Worm (Caenorhabditis elegans) whole organism, L1 larva: ENCODE results near the gene srsx-19.

Experiments
- C16A3.4 ChIP-seq: fragments of 150-350 bp; optimal IDR thresholded peaks from 2 replicates; lab custom pipeline; 2014; ENCODE audit warnings: missing biosample characterization, missing genetic modification characterization
- C34B4.2 ChIP-seq: sonication (generic microtip); optimal IDR thresholded peaks from 2 replicates; lab custom pipeline; 2017; ENCODE audit warnings: mild to moderate bottlenecking, missing genetic modification characterization, missing compliant biosample characterization
- Y116A8C.19 ChIP-seq: sonication (generic microtip); optimal IDR thresholded peaks from 2 replicates; lab custom pipeline; 2016; ENCODE audit warnings: missing compliant biosample characterization, missing genetic modification characterization, borderline replicate concordance
- aha-1 ChIP-seq: fragments of 150-350 bp; optimal IDR thresholded peaks from 2 replicates; lab custom pipeline; 2014; ENCODE audit warnings: missing biosample characterization, missing genetic modification characterization
- alr-1 ChIP-seq: fragments of 200-800 bp; sonication (Bioruptor generic); optimal IDR thresholded peaks from 2 replicates; lab custom pipeline; 2018; ENCODE audit warnings: borderline replicate concordance, mild to moderate bottlenecking, missing genetic modification characterization, missing compliant biosample characterization
- aly-2 ChIP-seq: fragments of 150-350 bp; optimal IDR thresholded peaks from 2 replicates; lab custom pipeline; 2014; ENCODE audit warnings: missing biosample characterization, missing genetic modification characterization
- ama-1 ChIP-seq: fragments of 150-350 bp; optimal IDR thresholded peaks from 2 replicates; lab custom pipeline; 2014
- blmp-1 ChIP-seq: fragments of 150-350 bp; optimal IDR thresholded peaks from 2 replicates; lab custom pipeline; 2014; ENCODE audit warnings: missing biosample characterization, missing genetic modification characterization
- ceh-63 ChIP-seq: fragments of 200-800 bp; sonication (Bioruptor generic); optimal IDR thresholded peaks from 2 replicates; lab custom pipeline; 2018; ENCODE audit warnings: mild to moderate bottlenecking, missing genetic modification characterization, missing compliant biosample characterization
- ceh-88 ChIP-seq: fragments of 200-800 bp; sonication (Bioruptor generic); IDR thresholded peaks from 2 replicates; pipeline ENCODE4 v1.3.6; 2022; ENCODE audit warnings: missing genetic modification characterization, missing compliant biosample characterization
- ceh-90 ChIP-seq: sonication (generic microtip); optimal IDR thresholded peaks from 2 replicates; lab custom pipeline; 2016; ENCODE audit warnings: missing genetic modification characterization, missing compliant biosample characterization
- ces-1 ChIP-seq: fragments of 150-350 bp; optimal IDR thresholded peaks from 2 replicates; lab custom pipeline; 2014; ENCODE audit warnings: missing biosample characterization, missing genetic modification reagents, missing genetic modification characterization
- egl-13 ChIP-seq: sonication (generic microtip); optimal IDR thresholded peaks from 2 replicates; lab custom pipeline; 2016; ENCODE audit warnings: missing genotype, missing genetic modification reagents, missing genetic modification characterization, missing compliant biosample characterization
- elt-2 ChIP-seq: sonication (generic microtip); optimal IDR thresholded peaks from 2 replicates; lab custom pipeline; 2016; ENCODE audit warnings: missing genetic modification characterization, mild to moderate bottlenecking, inconsistent platforms, missing compliant biosample characterization, missing genetic modification reagents
- elt-3 ChIP-seq, 6 experiments: fragments of 150-350 bp in 1 of 6; sonication (generic microtip); optimal IDR thresholded peaks; 2 replicates each; lab custom pipeline; 2017 to 2018; ENCODE audit warnings: missing biosample characterization in 6 of 6, missing genetic modification characterization in 6 of 6, inconsistent platforms in 1 of 6
- ets-5 ChIP-seq: fragments of 200-800 bp; sonication (Bioruptor generic); IDR thresholded peaks from 2 replicates; pipeline ENCODE4 v1.3.6; 2022; ENCODE audit warnings: missing genetic modification characterization, missing compliant biosample characterization
- fkh-8 ChIP-seq: sonication (generic microtip); optimal IDR thresholded peaks from 2 replicates; lab custom pipeline; 2016; ENCODE audit warnings: mild to moderate bottlenecking, missing genetic modification characterization, missing compliant biosample characterization
- hlh-4 ChIP-seq: sonication (generic microtip); optimal IDR thresholded peaks from 2 replicates; lab custom pipeline; 2016; ENCODE audit warnings: mild to moderate bottlenecking, missing genetic modification characterization, missing compliant biosample characterization
- hpl-2 ChIP-seq: fragments of 150-350 bp; optimal IDR thresholded peaks from 2 replicates; lab custom pipeline; 2014; ENCODE audit warnings: missing biosample characterization, missing genetic modification reagents, missing genetic modification characterization
- irx-1 ChIP-seq: sonication (generic microtip); optimal IDR thresholded peaks from 2 replicates; lab custom pipeline; 2016; ENCODE audit warnings: missing genetic modification characterization, missing compliant biosample characterization
- isw-1 ChIP-seq: fragments of 200-800 bp; sonication (Bioruptor generic); IDR thresholded peaks from 2 replicates; pipeline ENCODE4 v1.3.6; 2022; ENCODE audit warnings: missing genetic modification characterization, missing compliant biosample characterization
- lin-13 ChIP-seq: fragments of 150-350 bp; optimal IDR thresholded peaks from 2 replicates; lab custom pipeline; 2014; ENCODE audit warnings: missing biosample characterization, missing genetic modification reagents, missing genetic modification characterization
- lin-15B ChIP-seq: fragments of 150-350 bp; sonication (generic microtip); optimal IDR thresholded peaks from 3 replicates; lab custom pipeline; 2014; ENCODE audit warnings: missing biosample characterization, missing genetic modification characterization
- lin-35 ChIP-seq, 2 experiments: fragments of 150-350 bp; optimal IDR thresholded peaks; 2 replicates each; lab custom pipeline; 2014; ENCODE audit warnings: missing biosample characterization in 2 of 2, missing genetic modification characterization in 2 of 2, missing genetic modification reagents in 2 of 2
- lin-39 ChIP-seq: fragments of 150-350 bp; optimal IDR thresholded peaks from 2 replicates; lab custom pipeline; 2014; ENCODE audit warnings: missing biosample characterization, missing genetic modification reagents, missing genetic modification characterization
- lir-3 ChIP-seq: sonication (generic microtip); optimal IDR thresholded peaks from 2 replicates; lab custom pipeline; 2016; ENCODE audit warnings: mild to moderate bottlenecking, missing genetic modification characterization, moderate library complexity, missing compliant biosample characterization; ENCODE audit not compliant: poor library complexity
- mab-9 ChIP-seq: fragments of 200-800 bp; sonication (Bioruptor generic); IDR thresholded peaks from 2 replicates; pipeline ENCODE4 v1.3.6; 2022; ENCODE audit warnings: missing genetic modification reagents, missing genetic modification characterization, missing compliant biosample characterization
- mdl-1 ChIP-seq, 2 experiments: fragments of 150-350 bp; optimal IDR thresholded peaks; 2 replicates each; lab custom pipeline; 2014 to 2017; ENCODE audit warnings: missing biosample characterization in 2 of 2, missing genetic modification characterization in 2 of 2, inconsistent platforms in 1 of 2
- mef-2 ChIP-seq: fragments of 150-350 bp; optimal IDR thresholded peaks from 2 replicates; lab custom pipeline; 2014; ENCODE audit warnings: missing biosample characterization, missing genetic modification characterization
- nhr-11 ChIP-seq: fragments of 150-350 bp; optimal IDR thresholded peaks from 2 replicates; lab custom pipeline; 2014; ENCODE audit warnings: missing biosample characterization, missing genetic modification characterization
- nhr-237 ChIP-seq: fragments of 150-350 bp; optimal IDR thresholded peaks from 2 replicates; lab custom pipeline; 2014; ENCODE audit warnings: missing biosample characterization, missing genetic modification characterization
- nhr-71 ChIP-seq: sonication (generic microtip); optimal IDR thresholded peaks from 2 replicates; lab custom pipeline; 2016; ENCODE audit warnings: mild to moderate bottlenecking, missing genetic modification characterization, moderate library complexity, missing compliant biosample characterization
- nhr-76 ChIP-seq: sonication (generic microtip); optimal IDR thresholded peaks from 2 replicates; lab custom pipeline; 2017; ENCODE audit warnings: missing biosample characterization, missing genetic modification characterization
- nhr-77 ChIP-seq: fragments of 150-350 bp; optimal IDR thresholded peaks from 2 replicates; lab custom pipeline; 2014; ENCODE audit warnings: missing biosample characterization, missing genetic modification characterization
- nhr-85 ChIP-seq: sonication (generic microtip); peaks from one replicate; lab custom pipeline; 2016; ENCODE audit warnings: missing genetic modification characterization, inconsistent platforms, missing compliant biosample characterization
- nhr-90 ChIP-seq: sonication (generic microtip); optimal IDR thresholded peaks from 2 replicates; lab custom pipeline; 2016; ENCODE audit warnings: mild to moderate bottlenecking, missing genetic modification characterization, missing compliant biosample characterization; ENCODE audit not compliant: poor library complexity
- pax-3 ChIP-seq: fragments of 200-800 bp; sonication (Bioruptor generic); optimal IDR thresholded peaks from 2 replicates; lab custom pipeline; 2018; ENCODE audit warnings: mild to moderate bottlenecking, missing genetic modification characterization, moderate library complexity, missing compliant biosample characterization
- pqm-1 ChIP-seq: sonication (generic microtip); optimal IDR thresholded peaks from 3 replicates; lab custom pipeline; 2017; ENCODE audit warnings: missing biosample characterization, missing genetic modification characterization
- skn-1 ChIP-seq: fragments of 150-350 bp; optimal IDR thresholded peaks from 2 replicates; lab custom pipeline; 2014; ENCODE audit warnings: missing biosample characterization, missing genetic modification characterization
- sox-4 ChIP-seq: sonication (generic microtip); optimal IDR thresholded peaks from 2 replicates; lab custom pipeline; 2016; ENCODE audit warnings: missing genetic modification characterization, missing compliant biosample characterization
- sptf-1 ChIP-seq: fragments of 150-350 bp; optimal IDR thresholded peaks from 2 replicates; lab custom pipeline; 2014; ENCODE audit warnings: missing biosample characterization, missing genetic modification characterization
- sup-37 ChIP-seq: fragments of 200-800 bp; sonication (Bioruptor generic); optimal IDR thresholded peaks from 2 replicates; lab custom pipeline; 2018; ENCODE audit warnings: mild to moderate bottlenecking, missing genetic modification characterization, missing compliant biosample characterization
- swsn-7 ChIP-seq: sonication (generic microtip); optimal IDR thresholded peaks from 2 replicates; lab custom pipeline; 2016; ENCODE audit warnings: missing genetic modification characterization, missing compliant biosample characterization
- tlp-1 ChIP-seq: fragments of 150-350 bp; optimal IDR thresholded peaks from 2 replicates; lab custom pipeline; 2014; ENCODE audit warnings: missing biosample characterization, missing genetic modification characterization
- unc-130 ChIP-seq: fragments of 150-350 bp; optimal IDR thresholded peaks from 2 replicates; lab custom pipeline; 2017; ENCODE audit warnings: missing biosample characterization, missing genetic modification characterization, inconsistent platforms
- unc-86 ChIP-seq: sonication (generic microtip); optimal IDR thresholded peaks from 2 replicates; lab custom pipeline; 2016; ENCODE audit warnings: missing genetic modification characterization, missing compliant biosample characterization
- unc-98 ChIP-seq: fragments of 200-800 bp; sonication (Bioruptor generic); IDR thresholded peaks from 2 replicates; pipeline ENCODE4 v1.3.6; 2022; ENCODE audit warnings: missing genetic modification characterization, missing compliant biosample characterization
- vab-15 ChIP-seq: sonication (generic microtip); optimal IDR thresholded peaks from 2 replicates; lab custom pipeline; 2017; ENCODE audit warnings: missing genotype, mild to moderate bottlenecking, missing genetic modification characterization, missing compliant biosample characterization
- xbp-1 ChIP-seq: sonication (generic microtip); optimal IDR thresholded peaks from 2 replicates; lab custom pipeline; 2016; ENCODE audit warnings: missing genetic modification characterization, missing compliant biosample characterization

Gene srsx-19

ce11 chrV:13908120-13908915 is 20.9 kb downstream of the srsx-19 start:
- no peak for TF ChIP-seq unc-98 (GFP tag; lab: Robert Waterston, UW)
- TF ChIP-seq mef-2 (tag; lab: Kevin White, UChicago), result no peak
- no peak for TF ChIP-seq C16A3.4 (tag; lab: Kevin White, UChicago)
- TF ChIP-seq elt-2 (tag; lab: Kevin White, UChicago), result peak; percentile 9
- TF ChIP-seq irx-1 (tag; lab: Kevin White, UChicago), result no peak
- TF ChIP-seq sox-4 (tag; lab: Kevin White, UChicago), result no peak
- TF ChIP-seq ama-1 (lab: Kevin White, UChicago), result peak; percentile 12
- no peak for TF ChIP-seq unc-86 (tag; lab: Kevin White, UChicago)
- no peak for TF ChIP-seq mab-9 (GFP tag; lab: Robert Waterston, UW)
- TF ChIP-seq skn-1 (tag; lab: Kevin White, UChicago), result no peak
- TF ChIP-seq aha-1 (tag; lab: Kevin White, UChicago), result no peak
- TF ChIP-seq lin-39 (tag; lab: Kevin White, UChicago), result no peak
- TF ChIP-seq Y116A8C.19 (tag; lab: Kevin White, UChicago), result no peak
- TF ChIP-seq aly-2 (tag; lab: Kevin White, UChicago), result no peak
- no peak for TF ChIP-seq swsn-7 (tag; lab: Kevin White, UChicago)
- no peak for TF ChIP-seq unc-130
- no peak for TF ChIP-seq vab-15 (tag; lab: Kevin White, UChicago)
- peak in 1 of 6 experiments; percentile 6 for TF ChIP-seq elt-3 (tag; optimal IDR thresholded peaks at IDR 0.05; lab: Kevin White, UChicago)
- TF ChIP-seq hlh-4 (tag; lab: Kevin White, UChicago), result no peak
- TF ChIP-seq lir-3 (tag; lab: Kevin White, UChicago), result peak; percentile 17
- TF ChIP-seq sptf-1, result no peak
- TF ChIP-seq lin-15B, result no peak
- no peak for TF ChIP-seq nhr-77 (tag; lab: Kevin White, UChicago)
- no peak for TF ChIP-seq lin-35 (GFP tag; optimal IDR thresholded peaks at IDR 0.05; lab: Kevin White, UChicago)
- TF ChIP-seq nhr-85 (tag; lab: Kevin White, UChicago), result peak; percentile 39
- TF ChIP-seq nhr-71 (tag; lab: Kevin White, UChicago), result peak; percentile 17
- no peak for TF ChIP-seq pqm-1 (tag; lab: Kevin White, UChicago)
- TF ChIP-seq nhr-90 (tag; lab: Kevin White, UChicago), result no peak
- TF ChIP-seq ceh-63 (GFP tag; lab: Kevin White, UChicago), result no peak
- TF ChIP-seq pax-3 (tag; lab: Kevin White, UChicago), result peak; percentile 61
- no peak for TF ChIP-seq nhr-76 (tag; lab: Kevin White, UChicago)
- no peak for TF ChIP-seq egl-13
- no peak for TF ChIP-seq tlp-1 (tag; lab: Kevin White, UChicago)
- no peak for TF ChIP-seq sup-37 (GFP tag; lab: Kevin White, UChicago)
- peak; percentile 9 for TF ChIP-seq ceh-88
- TF ChIP-seq ets-5 (GFP tag; lab: Robert Waterston, UW), result no peak

DNA sequence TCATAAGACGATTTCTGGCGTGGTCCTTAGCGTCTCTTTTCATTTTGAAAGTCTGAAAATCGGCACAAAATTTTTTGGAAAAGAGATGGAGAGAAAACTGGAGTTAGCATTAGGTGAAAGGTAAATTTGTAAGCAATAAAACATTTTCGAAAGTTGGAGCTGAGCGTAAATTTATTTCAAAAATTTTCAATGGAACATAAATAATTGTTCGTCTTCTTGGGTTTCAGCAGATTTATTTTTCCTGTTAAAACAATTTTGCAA is 21.4 kb downstream of the srsx-19 start, which contains the start of gene C06B3.6:
C06B3.6 (minus strand) TSS at position 52 of the 261 bp plus-strand sequence.
- TF ChIP-seq sptf-1 (no peak), ceh-88 (peak; percentile 1; the same call in 1 of the 2 replicates)

ce11 chrV:13909400-13909799 is 21.9 kb downstream of the srsx-19 start, which contains the start of gene C06B3.7:
Gene C06B3.7 (plus strand): TSS chrV:13909686.
- TF ChIP-seq lin-39 (tag; lab: Kevin White, UChicago) (peak; percentile 34), sup-37 (GFP tag; lab: Kevin White, UChicago) (no peak), ces-1 (GFP tag; lab: Kevin White, UChicago) (no peak), ceh-90 (tag; lab: Kevin White, UChicago) (peak; percentile 26), unc-86 (tag; lab: Kevin White, UChicago) (no peak), hpl-2 (GFP tag; lab: Kevin White, UChicago) (no peak), C34B4.2 (tag; lab: Kevin White, UChicago) (no peak), mef-2 (tag; lab: Kevin White, UChicago) (peak; percentile 64), mdl-1 (tag; optimal IDR thresholded peaks at IDR 0.05; lab: Kevin White, UChicago) (peak in 1 of 2 experiments; percentile 94), pax-3 (tag; lab: Kevin White, UChicago) (peak; percentile 82), blmp-1 (tag; lab: Kevin White, UChicago) (peak; percentile 89), ets-5 (GFP tag; lab: Robert Waterston, UW) (no peak), fkh-8 (tag; lab: Kevin White, UChicago) (peak; percentile 90), nhr-237 (tag; lab: Kevin White, UChicago) (peak; percentile 53), alr-1 (tag; lab: Kevin White, UChicago) (no peak), isw-1 (peak; percentile 16; the same call in 1 of the 2 replicates), hlh-4 (tag; lab: Kevin White, UChicago) (no peak), xbp-1 (tag; lab: Kevin White, UChicago) (peak; percentile 89), lir-3 (tag; lab: Kevin White, UChicago) (peak; percentile 59), lin-13 (peak; percentile 78), nhr-11 (tag; lab: Kevin White, UChicago) (peak; percentile 55)
